Worm (Caenorhabditis elegans): ENCODE results near the gene nhr-179.

- TF ChIP-seq W03F9.2 (tag; optimal IDR thresholded peaks at IDR 0.05) (no peak), dao-5 (tag; optimal IDR thresholded peaks at IDR 0.05) (no peak), him-1 (tag; optimal IDR thresholded peaks at IDR 0.05) (no peak)
These were observed 8.1 kb upstream of the nhr-179 start, which contains the start of gene nhr-237 for ce11 chrV:1626720-1627119.

All from whole organism, L4/young adult.